Fruit fly (Drosophila melanogaster) whole organism, embryonic: Measurements from ENCODE around the gene trr.

Experiments used
- Adf1 ChIP-seq: fragments of 200-800 bp; sonication (Bioruptor generic); IDR thresholded peaks from 2 replicates; pipeline ENCODE4 v1.3.6; 2022; ENCODE audit warnings: missing biosample characterization, missing genetic modification characterization
- Atf-2 ChIP-seq: fragments of 200-800 bp; sonication (Bioruptor generic); optimal IDR thresholded peaks from 2 replicates; lab custom pipeline; 2016; ENCODE audit warnings: missing biosample characterization, missing genetic modification characterization
- Blimp-1 ChIP-seq: fragments of 200-800 bp; sonication (Bioruptor generic); optimal IDR thresholded peaks from 3 replicates; lab custom pipeline; 2018; ENCODE audit warnings: missing biosample characterization, missing genetic modification characterization, mild to moderate bottlenecking, moderate library complexity, missing genetic modification reagents
- CG12299 ChIP-seq: fragments of 200-800 bp; sonication (Bioruptor generic); optimal IDR thresholded peaks from 2 replicates; lab custom pipeline; 2018; ENCODE audit warnings: missing biosample characterization, mild to moderate bottlenecking, missing genetic modification characterization
- CG13775 ChIP-seq: fragments of 200-800 bp; sonication (Bioruptor generic); optimal IDR thresholded peaks from 3 replicates; lab custom pipeline; 2017; ENCODE audit warnings: missing biosample characterization, mild to moderate bottlenecking, missing genetic modification characterization
- CG14014 ChIP-seq: fragments of 200-800 bp; sonication (Bioruptor generic); IDR thresholded peaks from 2 replicates; pipeline ENCODE4 v1.3.6; 2022; ENCODE audit warnings: missing biosample characterization, missing genetic modification characterization
- CG15479 ChIP-seq: fragments of 200-800 bp; sonication (Bioruptor generic); optimal IDR thresholded peaks from 3 replicates; lab custom pipeline; 2019; ENCODE audit warnings: missing biosample characterization, mild to moderate bottlenecking, missing genetic modification characterization, moderate library complexity
- CG2116 ChIP-seq: fragments of 200-800 bp; sonication (Bioruptor generic); optimal IDR thresholded peaks from 3 replicates; lab custom pipeline; 2018; ENCODE audit warnings: missing biosample characterization, mild to moderate bottlenecking, missing genetic modification characterization
- CG31441 ChIP-seq: fragments of 200-800 bp; sonication (Bioruptor generic); IDR thresholded peaks from 2 replicates; pipeline ENCODE4 v1.3.6; 2022; ENCODE audit warnings: missing biosample characterization, missing genetic modification characterization
- CG3163 ChIP-seq: fragments of 200-800 bp; sonication (Bioruptor generic); optimal IDR thresholded peaks from 3 replicates; lab custom pipeline; 2016; ENCODE audit warnings: missing biosample characterization, missing genetic modification characterization
- CG32767 ChIP-seq: fragments of 200-800 bp; sonication (Bioruptor generic); IDR thresholded peaks from 2 replicates; pipeline ENCODE4 v1.3.6; 2022; ENCODE audit warnings: missing biosample characterization, missing genetic modification characterization
- CG34376 ChIP-seq: fragments of 200-800 bp; sonication (Bioruptor generic); optimal IDR thresholded peaks from 2 replicates; lab custom pipeline; 2018; ENCODE audit warnings: missing biosample characterization, mild to moderate bottlenecking, missing genetic modification characterization
- CG34422 ChIP-seq: fragments of 200-800 bp; sonication (Bioruptor generic); IDR thresholded peaks from 3 replicates; pipeline ENCODE4 v1.3.6; 2022; ENCODE audit warnings: missing biosample characterization, missing genetic modification characterization
- CG4360 ChIP-seq: fragments of 200-800 bp; sonication (Bioruptor generic); IDR thresholded peaks from 2 replicates; pipeline ENCODE4 v1.3.6; 2022; ENCODE audit warnings: missing biosample characterization, missing genetic modification characterization
- CG8359 ChIP-seq: fragments of 200-800 bp; sonication (Bioruptor generic); optimal IDR thresholded peaks from 2 replicates; lab custom pipeline; 2017; ENCODE audit warnings: missing biosample characterization, mild to moderate bottlenecking, missing genetic modification characterization, borderline replicate concordance
- CG8478 ChIP-seq: fragments of >200 bp; optimal IDR thresholded peaks from 2 replicates; lab custom pipeline; 2018
- CG9609 ChIP-seq: fragments of 200-800 bp; sonication (Bioruptor generic); optimal IDR thresholded peaks from 3 replicates; lab custom pipeline; 2016; ENCODE audit warnings: missing biosample characterization, missing genetic modification characterization
- D ChIP-seq, 2 experiments: fragments of 200-800 bp in 1 of 2; fragments of >200 bp in 1 of 2; sonication (Bioruptor generic) in 1 of 2; optimal IDR thresholded peaks; 2 replicates in 1 of 2; 3 replicates in 1 of 2; lab custom pipeline; 2017; ENCODE audit warnings: mild to moderate bottlenecking in 1 of 2, missing biosample characterization in 1 of 2, missing genetic modification characterization in 1 of 2, missing genetic modification reagents in 1 of 2
- Dip3 ChIP-seq: fragments of 200-800 bp; sonication (Bioruptor generic); optimal IDR thresholded peaks from 3 replicates; lab custom pipeline; 2016; ENCODE audit warnings: missing biosample characterization, missing genetic modification characterization
- Ets65A ChIP-seq: fragments of 200-800 bp; sonication (Bioruptor generic); peaks from one replicate; lab custom pipeline; 2016; ENCODE audit warnings: missing biosample characterization, missing genetic modification characterization
- HmgZ ChIP-seq: fragments of 200-800 bp; sonication (Bioruptor generic); optimal IDR thresholded peaks from 2 replicates; lab custom pipeline; 2018; ENCODE audit warnings: missing biosample characterization, mild to moderate bottlenecking, missing genetic modification characterization
- Med ChIP-seq: fragments of 200-800 bp; sonication (Bioruptor generic); peaks from one replicate; lab custom pipeline; 2016; ENCODE audit warnings: missing biosample characterization, missing genetic modification characterization, mild to moderate bottlenecking, inconsistent platforms, moderate library complexity
- NK7.1 ChIP-seq: fragments of 200-800 bp; sonication (Bioruptor generic); optimal IDR thresholded peaks from 3 replicates; lab custom pipeline; 2016; ENCODE audit warnings: missing biosample characterization, missing genetic modification characterization
- PHDP ChIP-seq: fragments of 200-800 bp; sonication (Bioruptor generic); optimal IDR thresholded peaks from 3 replicates; lab custom pipeline; 2018; ENCODE audit warnings: missing biosample characterization, mild to moderate bottlenecking, missing genetic modification characterization, moderate library complexity
- Ptx1 ChIP-seq: fragments of 200-800 bp; sonication (Bioruptor generic); IDR thresholded peaks from 2 replicates; pipeline ENCODE4 v1.3.6; 2022; ENCODE audit warnings: missing biosample characterization, missing genetic modification characterization
- Stat92E ChIP-seq, 3 experiments: fragments of >200 bp in 2 of 3; fragments of 200-800 bp in 1 of 3; sonication (Bioruptor generic) in 1 of 3; optimal IDR thresholded peaks; 2 replicates each; lab custom pipeline; 2017 to 2019; ENCODE audit warnings: missing biosample characterization in 3 of 3, missing genetic modification characterization in 3 of 3, mild to moderate bottlenecking in 1 of 3, moderate library complexity in 1 of 3
- Trl ChIP-seq, 3 experiments: fragments of >200 bp in 2 of 3; fragments of 200-800 bp in 1 of 3; sonication (Bioruptor generic) in 1 of 3; optimal IDR thresholded peaks; 2 replicates in 1 of 3; 3 replicates in 2 of 3; lab custom pipeline; 2016 to 2017; ENCODE audit warnings: missing biosample characterization in 1 of 3, missing genetic modification characterization in 1 of 3
- ac ChIP-seq: fragments of 200-800 bp; sonication (Bioruptor generic); optimal IDR thresholded peaks from 3 replicates; lab custom pipeline; 2017; ENCODE audit warnings: missing biosample characterization, mild to moderate bottlenecking, missing genetic modification characterization
- aop ChIP-seq: fragments of 200-800 bp; sonication (Bioruptor generic); IDR thresholded peaks from 2 replicates; pipeline ENCODE4 v1.3.6; 2022; ENCODE audit warnings: missing biosample characterization, missing genetic modification characterization
- bsh ChIP-seq, 2 experiments: fragments of 200-800 bp; sonication (Bioruptor generic); optimal IDR thresholded peaks; 2 replicates each; lab custom pipeline; 2017 to 2018; ENCODE audit warnings: mild to moderate bottlenecking in 2 of 2, missing biosample characterization in 2 of 2, missing genetic modification characterization in 2 of 2, moderate library complexity in 1 of 2
- cas ChIP-seq: fragments of 200-800 bp; sonication (Bioruptor generic); IDR thresholded peaks from 2 replicates; pipeline ENCODE4 v1.3.6; 2022; ENCODE audit warnings: missing biosample characterization, missing genetic modification characterization
- chinmo ChIP-seq: fragments of 200-800 bp; sonication (Bioruptor generic); IDR thresholded peaks from 4 replicates; pipeline ENCODE4 v1.3.6; 2022; ENCODE audit warnings: missing biosample characterization, missing genetic modification characterization; ENCODE audit not compliant: partially characterized antibody
- ci ChIP-seq: fragments of 200-800 bp; sonication (Bioruptor generic); IDR thresholded peaks from 3 replicates; pipeline ENCODE4 v1.3.6; 2022; ENCODE audit warnings: missing biosample characterization, missing genetic modification characterization
- crol ChIP-seq: fragments of 200-800 bp; sonication (Bioruptor generic); IDR thresholded peaks from 2 replicates; pipeline ENCODE4 v1.3.6; 2022; ENCODE audit warnings: missing biosample characterization, missing genetic modification characterization
- da ChIP-seq: fragments of 200-800 bp; sonication (Bioruptor generic); optimal IDR thresholded peaks from 2 replicates; lab custom pipeline; 2016; ENCODE audit warnings: missing biosample characterization, missing genetic modification characterization
- ewg ChIP-seq: fragments of 200-800 bp; sonication (Bioruptor generic); optimal IDR thresholded peaks from 3 replicates; lab custom pipeline; 2017; ENCODE audit warnings: mild to moderate bottlenecking, missing biosample characterization, missing genetic modification reagents, missing genetic modification characterization
- ham ChIP-seq: fragments of 200-800 bp; sonication (Bioruptor generic); IDR thresholded peaks from 2 replicates; pipeline ENCODE4 v1.3.6; 2022; ENCODE audit warnings: missing biosample characterization, missing genetic modification characterization
- hth ChIP-seq: fragments of >200 bp; optimal IDR thresholded peaks from 2 replicates; lab custom pipeline; 2017; ENCODE audit warnings: inconsistent platforms
- ken ChIP-seq: fragments of 200-800 bp; sonication (Bioruptor generic); IDR thresholded peaks from 3 replicates; pipeline ENCODE4 v1.3.6; 2022; ENCODE audit warnings: missing biosample characterization, missing genetic modification characterization
- nerfin-1 ChIP-seq: fragments of 200-800 bp; sonication (Bioruptor generic); optimal IDR thresholded peaks from 3 replicates; lab custom pipeline; 2019; ENCODE audit warnings: missing biosample characterization, mild to moderate bottlenecking, missing genetic modification characterization, moderate library complexity
- psq ChIP-seq: fragments of 200-800 bp; sonication (Bioruptor generic); optimal IDR thresholded peaks from 2 replicates; lab custom pipeline; 2017; ENCODE audit warnings: missing biosample characterization, missing genetic modification characterization
- scrt ChIP-seq: fragments of 200-800 bp; sonication (Bioruptor generic); optimal IDR thresholded peaks from 2 replicates; lab custom pipeline; 2018; ENCODE audit warnings: missing biosample characterization, mild to moderate bottlenecking, missing genetic modification characterization, moderate library complexity
- sd ChIP-seq: fragments of 200-800 bp; sonication (Bioruptor generic); optimal IDR thresholded peaks from 3 replicates; lab custom pipeline; 2018; ENCODE audit warnings: missing biosample characterization, mild to moderate bottlenecking, missing genetic modification characterization, moderate library complexity
- sens ChIP-seq: fragments of 200-800 bp; sonication (Bioruptor generic); peaks from one replicate; lab custom pipeline; 2016; ENCODE audit warnings: missing biosample characterization, missing genetic modification characterization
- so ChIP-seq: fragments of 200-800 bp; sonication (Bioruptor generic); IDR thresholded peaks from 3 replicates; pipeline ENCODE4 v1.3.6; 2022; ENCODE audit warnings: missing biosample characterization, missing genetic modification characterization
- trem ChIP-seq: fragments of 200-800 bp; optimal IDR thresholded peaks from 3 replicates; lab custom pipeline; 2019; ENCODE audit warnings: missing biosample characterization, mild to moderate bottlenecking, missing genetic modification characterization, moderate library complexity
- twi ChIP-seq: fragments of 200-800 bp; optimal IDR thresholded peaks from 2 replicates; lab custom pipeline; 2019; ENCODE audit warnings: missing biosample characterization, mild to moderate bottlenecking, missing genetic modification characterization, moderate library complexity
- unc-4 ChIP-seq: fragments of 200-800 bp; sonication (Bioruptor generic); IDR thresholded peaks from 2 replicates; pipeline ENCODE4 v1.3.6; 2022; ENCODE audit warnings: missing biosample characterization, missing genetic modification characterization; ENCODE audit not compliant: partially characterized antibody
- vvl ChIP-seq: fragments of 200-800 bp; sonication (Bioruptor generic); IDR thresholded peaks from 2 replicates; pipeline ENCODE4 v1.3.6; 2022; ENCODE audit warnings: missing biosample characterization, missing genetic modification characterization

trr gene

DNA sequence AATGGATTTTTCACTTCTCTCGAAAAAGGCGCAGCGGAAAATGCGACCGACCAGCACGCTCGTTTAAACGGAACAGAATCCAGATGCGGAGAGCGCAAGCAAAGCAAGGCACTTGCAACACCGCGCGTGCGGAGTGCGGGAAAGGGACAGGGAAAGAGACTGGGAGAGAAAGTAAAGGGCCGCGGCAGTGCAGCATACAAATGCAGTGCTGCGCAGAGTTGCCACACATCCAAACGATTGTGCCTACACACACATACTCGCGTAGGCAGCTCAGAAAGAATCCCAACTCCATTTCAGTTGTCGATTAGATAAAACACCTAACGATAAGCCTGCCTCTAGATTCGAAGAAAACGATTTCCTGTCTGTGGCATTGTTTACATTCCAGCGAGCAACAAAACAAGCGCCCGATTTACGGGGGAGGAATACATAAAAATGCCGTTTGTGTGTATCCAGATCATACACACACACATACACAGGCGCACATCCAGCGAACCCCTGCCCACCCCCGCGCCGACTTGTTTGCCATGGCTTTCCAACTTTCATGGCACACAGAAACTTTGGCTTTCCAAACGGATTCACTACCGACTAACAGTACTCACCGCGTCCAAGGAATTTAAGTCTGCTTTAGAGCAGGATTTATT is 9.8 kb upstream of the trr start (continued):
- TF ChIP-seq ac (GFP tag; lab: Kevin White, UChicago) = no peak
- peak; percentile 77 for TF ChIP-seq sens (GFP tag; lab: Kevin White, UChicago)
- TF ChIP-seq ham (GFP tag; lab: Robert Waterston, UW) = no peak
- TF ChIP-seq CG8359 = peak; percentile 21
- TF ChIP-seq CG34376 = peak; percentile 16
- TF ChIP-seq Adf1 (GFP tag; lab: Robert Waterston, UW) = 0 out of 2 replicates have a peak, but pooled peaks have one; percentile 12
- TF ChIP-seq HmgZ (tag; lab: Kevin White, UChicago) = peak; percentile 19
- no peak for TF ChIP-seq CG9609 (GFP tag; lab: Kevin White, UChicago)
- peak in 1 of 3 experiments; percentile 61 for TF ChIP-seq Stat92E (GFP tag; optimal IDR thresholded peaks at IDR 0.05; lab: Kevin White, UChicago)
- peak; percentile 87 for TF ChIP-seq crol
- TF ChIP-seq bsh (GFP tag; optimal IDR thresholded peaks at IDR 0.05; lab: Kevin White, UChicago) = peak in 1 of 2 experiments; percentile 5
- TF ChIP-seq hth = no peak
- TF ChIP-seq PHDP (tag; lab: Kevin White, UChicago) = no peak
- peak; percentile 17; the same call in 1 of the 2 replicates for TF ChIP-seq vvl
- TF ChIP-seq ewg = peak; percentile 59
- 0 out of 4 replicates have a peak, but pooled peaks have one; percentile 60 for TF ChIP-seq chinmo (GFP tag; lab: Robert Waterston, UW)
- TF ChIP-seq CG8478 (lab: Kevin White, UChicago) = peak; percentile 80
- TF ChIP-seq CG14014 (GFP tag; lab: Robert Waterston, UW) = no peak
- peak; percentile 32 for TF ChIP-seq scrt
- peak; percentile 23; the same call in 1 of the 2 replicates for TF ChIP-seq Ptx1 (GFP tag; lab: Robert Waterston, UW)
- TF ChIP-seq nerfin-1 (tag; lab: Kevin White, UChicago) = peak; percentile 89
- no peak for TF ChIP-seq NK7.1
- no peak for TF ChIP-seq Atf-2 (GFP tag; lab: Kevin White, UChicago)
- TF ChIP-seq CG31441 (GFP tag; lab: Robert Waterston, UW) = no peak
- peak; percentile 9 to 53 for TF ChIP-seq Trl (optimal IDR thresholded peaks at IDR 0.05; lab: Kevin White, UChicago)
- no peak for TF ChIP-seq Trl (GFP tag; optimal IDR thresholded peaks at IDR 0.05; lab: Kevin White, UChicago)
- TF ChIP-seq ken (GFP tag; lab: Robert Waterston, UW) = no peak
- TF ChIP-seq twi (tag; lab: Kevin White, UChicago) = peak; percentile 15
- TF ChIP-seq Dip3 (GFP tag; lab: Kevin White, UChicago) = no peak
- peak; percentile 74 for TF ChIP-seq Med (GFP tag; lab: Kevin White, UChicago)
- peak; percentile 37 for TF ChIP-seq D (optimal IDR thresholded peaks at IDR 0.05; lab: Kevin White, UChicago)
- no peak for TF ChIP-seq D (GFP tag; optimal IDR thresholded peaks at IDR 0.05; lab: Kevin White, UChicago)
- no peak for TF ChIP-seq aop (GFP tag; lab: Robert Waterston, UW)
- TF ChIP-seq CG13775 (GFP tag; lab: Kevin White, UChicago) = no peak
- TF ChIP-seq Blimp-1 (GFP tag; lab: Kevin White, UChicago) = peak; percentile 47
- peak; percentile 13 for TF ChIP-seq trem (tag; lab: Kevin White, UChicago)
- TF ChIP-seq CG34422 (GFP tag; lab: Robert Waterston, UW) = no peak; the same call in 2 of the 3 replicates
- TF ChIP-seq CG3163 (GFP tag; lab: Kevin White, UChicago) = peak; percentile 9
- peak; percentile 42; the same call in 1 of the 2 replicates for TF ChIP-seq CG4360 (GFP tag; lab: Robert Waterston, UW)
- TF ChIP-seq CG12299 (tag; lab: Kevin White, UChicago) = no peak
- TF ChIP-seq CG32767 (GFP tag; lab: Robert Waterston, UW) = peak; percentile 94
- TF ChIP-seq unc-4 = peak; percentile 40; the same call in 1 of the 2 replicates
- no peak for TF ChIP-seq cas
- no peak for TF ChIP-seq da
- TF ChIP-seq ci (GFP tag; lab: Robert Waterston, UW) = peak; percentile 53; the same call in 2 of the 3 replicates
- TF ChIP-seq psq (GFP tag; lab: Kevin White, UChicago) = no peak
- peak; percentile 99 for TF ChIP-seq CG15479 (GFP tag; lab: Kevin White, UChicago)
- TF ChIP-seq CG2116 (GFP tag; lab: Kevin White, UChicago) = peak; percentile 9
- TF ChIP-seq so = no peak
- TF ChIP-seq Ets65A (GFP tag; lab: Kevin White, UChicago) = no peak
- TF ChIP-seq sd (tag; lab: Kevin White, UChicago) = peak; percentile 97
